Worm (Caenorhabditis elegans): ENCODE measurements around the gene clec-129.

ce11 chrII:3581752-3582151 lies 10.5 kb downstream of the clec-129 start, which contains the start of gene srh-59:
- TF ChIP-seq unc-62 (GFP tag; optimal IDR thresholded peaks at IDR 0.05) (no peak), ces-1 (GFP tag; optimal IDR thresholded peaks at IDR 0.05) (no peak), nhr-76 (tag; optimal IDR thresholded peaks at IDR 0.05) (no peak), unc-39 (tag; optimal IDR thresholded peaks at IDR 0.05) (no peak), nhr-12 (tag; optimal IDR thresholded peaks at IDR 0.05) (no peak), sptf-1 (tag; optimal IDR thresholded peaks at IDR 0.05) (no peak), pha-4 (tag; optimal IDR thresholded peaks at IDR 0.05) (no peak), snpc-4 (tag; optimal IDR thresholded peaks at IDR 0.05) (no peak), lin-13 (tag; optimal IDR thresholded peaks at IDR 0.05) (no peak), ztf-11 (tag; optimal IDR thresholded peaks at IDR 0.05) (no peak), nhr-28 (tag; optimal IDR thresholded peaks at IDR 0.05) (no peak), ham-2 (GFP tag; optimal IDR thresholded peaks at IDR 0.05) (no peak), elt-3 (tag; optimal IDR thresholded peaks at IDR 0.05) (no peak)

Measured in whole organism, mixed stage, embryonic.